Fruit fly (Drosophila melanogaster) ovary, adult (tissue): ENCODE measurements around the gene Zcchc7.

Experiments
- CG17801 ChIP-seq: fragments of 200-800 bp; optimal IDR thresholded peaks from 2 replicates; lab custom pipeline; 2019; ENCODE audit warnings: missing biosample characterization, mild to moderate bottlenecking, missing genetic modification characterization, moderate library complexity; ENCODE audit not compliant: partially characterized antibody

Zcchc7 gene

dm6 chr3L:16825195-16825594, 20.0 kb upstream of the Zcchc7 start:
- no peak for TF ChIP-seq CG17801 (GFP tag; lab: Kevin White, UChicago)

- TF ChIP-seq CG17801 (GFP tag; lab: Kevin White, UChicago) = no peak
Measured at dm6 chr3L:16828967-16829366, 16.2 kb upstream of the Zcchc7 start, which contains the start of gene CG13024. CG13024 (minus strand) TSS chr3L:16829074.

dm6 chr3L:16829983-16830382, 15.2 kb upstream of the Zcchc7 start:
- TF ChIP-seq CG17801 (GFP tag; lab: Kevin White, UChicago) = no peak

- no peak for TF ChIP-seq CG17801 (GFP tag; lab: Kevin White, UChicago)
Measured at dm6 chr3L:16836732-16837131, 8.5 kb upstream of the Zcchc7 start.

- no peak for TF ChIP-seq CG17801 (GFP tag; lab: Kevin White, UChicago)
Measured at dm6 chr3L:16840540-16840939, 4.6 kb upstream of the Zcchc7 start.

dm6 chr3L:16842087-16842567, 3.1 kb upstream of the Zcchc7 start, which contains the start of gene TSG101:
TSG101 (plus strand) TSS chr3L:16842294.
- peak; percentile 4 for TF ChIP-seq CG17801 (GFP tag; lab: Kevin White, UChicago)

dm6 chr3L:16842952-16843351, 2.2 kb upstream of the Zcchc7 start:
- no peak for TF ChIP-seq CG17801 (GFP tag; lab: Kevin White, UChicago)

dm6 chr3L:16845607-16846277, 556 bp downstream of the Zcchc7 start, which contains the start of gene CG32161:
CG32161 (plus strand) TSS chr3L:16846227.
- TF ChIP-seq CG17801 (GFP tag; lab: Kevin White, UChicago) = no peak

dm6 chr3L:16851566-16851965, 6.4 kb downstream of the Zcchc7 start:
- TF ChIP-seq CG17801 (GFP tag; lab: Kevin White, UChicago) = no peak

dm6 chr3L:16853533-16854386, 8.6 kb downstream of the Zcchc7 start, which contains the start of gene sina:
sina (plus strand) TSS chr3L:16853751.
- peak; percentile 34 for TF ChIP-seq CG17801 (GFP tag; lab: Kevin White, UChicago)

- no peak for TF ChIP-seq CG17801 (GFP tag; lab: Kevin White, UChicago)
Measured at dm6 chr3L:16854387-16855033, 9.3 kb downstream of the Zcchc7 start.

dm6 chr3L:16855287-16855686, 10.1 kb downstream of the Zcchc7 start:
- TF ChIP-seq CG17801 (GFP tag; lab: Kevin White, UChicago) = no peak

dm6 chr3L:16858780-16859179, 13.6 kb downstream of the Zcchc7 start, which contains the start of gene sinah:
sinah (plus strand) TSS chr3L:16859080.
- no peak for TF ChIP-seq CG17801 (GFP tag; lab: Kevin White, UChicago)

dm6 chr3L:16860322-16860721, 15.1 kb downstream of the Zcchc7 start, which contains the start of gene CG13029:
CG13029 (plus strand) TSS chr3L:16860622.
- TF ChIP-seq CG17801 (GFP tag; lab: Kevin White, UChicago) = no peak

dm6 chr3L:16860879-16861278, 15.7 kb downstream of the Zcchc7 start:
- no peak for TF ChIP-seq CG17801 (GFP tag; lab: Kevin White, UChicago)
